Worm (Caenorhabditis elegans) whole organism, L3 larva: ENCODE data around the gene lgc-36.

Experiments used
- ZK546.5 ChIP-seq: sonication (generic microtip); optimal IDR thresholded peaks from 2 replicates; lab custom pipeline; 2017; ENCODE audit warnings: missing biosample characterization, missing genetic modification characterization
- aly-2 ChIP-seq: fragments of 150-350 bp; optimal IDR thresholded peaks from 2 replicates; lab custom pipeline; 2014; ENCODE audit warnings: missing biosample characterization, missing genetic modification characterization
- ama-1 ChIP-seq: fragments of 150-350 bp; optimal IDR thresholded peaks from 2 replicates; lab custom pipeline; 2018
- ceh-16 ChIP-seq: sonication (generic microtip); optimal IDR thresholded peaks from 2 replicates; lab custom pipeline; 2017; ENCODE audit warnings: missing biosample characterization, missing genetic modification characterization
- ceh-28 ChIP-seq: fragments of 150-350 bp; optimal IDR thresholded peaks from 2 replicates; lab custom pipeline; 2014; ENCODE audit warnings: missing biosample characterization, missing genetic modification reagents, missing genetic modification characterization
- ceh-82 ChIP-seq: fragments of 150-350 bp; optimal IDR thresholded peaks from 2 replicates; lab custom pipeline; 2014; ENCODE audit warnings: missing biosample characterization, missing genetic modification characterization
- ceh-9 ChIP-seq: sonication (generic microtip); optimal IDR thresholded peaks from 2 replicates; lab custom pipeline; 2018; ENCODE audit warnings: missing biosample characterization, missing genetic modification characterization
- daf-12 ChIP-seq: fragments of 150-350 bp; optimal IDR thresholded peaks from 2 replicates; lab custom pipeline; 2014; ENCODE audit warnings: missing biosample characterization, missing genetic modification reagents, missing genetic modification characterization
- egl-27 ChIP-seq: sonication (generic microtip); optimal IDR thresholded peaks from 4 replicates; lab custom pipeline; 2017; ENCODE audit warnings: missing biosample characterization, missing genetic modification reagents, missing genetic modification characterization
- egl-5 ChIP-seq: fragments of 150-350 bp; optimal IDR thresholded peaks from 2 replicates; lab custom pipeline; 2017; ENCODE audit warnings: missing biosample characterization, missing genetic modification reagents, missing genetic modification characterization, inconsistent platforms
- elt-1 ChIP-seq: fragments of 150-350 bp; optimal IDR thresholded peaks from 2 replicates; lab custom pipeline; 2014; ENCODE audit warnings: missing biosample characterization, missing genetic modification characterization
- elt-3 ChIP-seq, 3 experiments: fragments of 150-350 bp in 1 of 3; sonication (generic microtip) in 2 of 3; optimal IDR thresholded peaks; 2 replicates in 2 of 3; 4 replicates in 1 of 3; lab custom pipeline; 2014 to 2017; ENCODE audit warnings: missing biosample characterization in 3 of 3, missing genetic modification characterization in 3 of 3
- eor-1 ChIP-seq, 2 experiments: fragments of 150-350 bp; optimal IDR thresholded peaks; 2 replicates each; lab custom pipeline; 2014 to 2018; ENCODE audit warnings: missing biosample characterization in 2 of 2, missing genetic modification characterization in 2 of 2
- fkh-10 ChIP-seq: sonication (generic microtip); optimal IDR thresholded peaks from 2 replicates; lab custom pipeline; 2017; ENCODE audit warnings: missing biosample characterization, missing genetic modification reagents, missing genetic modification characterization
- fkh-2 ChIP-seq: fragments of 150-350 bp; optimal IDR thresholded peaks from 2 replicates; lab custom pipeline; 2014; ENCODE audit warnings: missing biosample characterization, missing genetic modification reagents, missing genetic modification characterization
- fos-1 ChIP-seq: fragments of 150-350 bp; optimal IDR thresholded peaks from 2 replicates; lab custom pipeline; 2014; ENCODE audit warnings: missing biosample characterization, missing genetic modification characterization
- jun-1 ChIP-seq: fragments of 150-350 bp; optimal IDR thresholded peaks from 2 replicates; lab custom pipeline; 2014; ENCODE audit warnings: missing biosample characterization, missing genetic modification reagents, missing genetic modification characterization
- lin-15B ChIP-seq: fragments of 150-350 bp; optimal IDR thresholded peaks from 2 replicates; lab custom pipeline; 2014; ENCODE audit warnings: missing biosample characterization, missing genetic modification characterization
- lsy-12 ChIP-seq: sonication (generic microtip); optimal IDR thresholded peaks from 2 replicates; lab custom pipeline; 2016; ENCODE audit warnings: mild to moderate bottlenecking, missing genetic modification characterization, missing compliant biosample characterization
- mdl-1 ChIP-seq: fragments of 150-350 bp; optimal IDR thresholded peaks from 2 replicates; lab custom pipeline; 2014; ENCODE audit warnings: missing biosample characterization, missing genetic modification characterization
- mml-1 ChIP-seq: fragments of 150-350 bp; sonication (generic microtip); optimal IDR thresholded peaks from 3 replicates; lab custom pipeline; 2014; ENCODE audit warnings: missing biosample characterization, missing genetic modification characterization
- nfya-1 ChIP-seq: sonication (generic microtip); optimal IDR thresholded peaks from 2 replicates; lab custom pipeline; 2017; ENCODE audit warnings: missing genetic modification characterization, mild to moderate bottlenecking, missing compliant biosample characterization, antibody characterized with exemption, moderate library complexity; ENCODE audit not compliant: insufficient read depth
- nhr-23 ChIP-seq: fragments of 150-350 bp; optimal IDR thresholded peaks from 2 replicates; lab custom pipeline; 2014; ENCODE audit warnings: missing biosample characterization, missing genetic modification reagents, missing genetic modification characterization
- nhr-237 ChIP-seq: fragments of 150-350 bp; optimal IDR thresholded peaks from 2 replicates; lab custom pipeline; 2014; ENCODE audit warnings: missing biosample characterization, missing genetic modification characterization
- nhr-25 ChIP-seq: sonication (generic microtip); optimal IDR thresholded peaks from 2 replicates; lab custom pipeline; 2017; ENCODE audit warnings: missing biosample characterization, missing genetic modification characterization
- nhr-43 ChIP-seq: sonication (generic microtip); optimal IDR thresholded peaks from 2 replicates; lab custom pipeline; 2016; ENCODE audit warnings: mild to moderate bottlenecking, missing genetic modification characterization, missing compliant biosample characterization; ENCODE audit not compliant: poor library complexity, severe bottlenecking
- nhr-76 ChIP-seq: fragments of 150-350 bp; sonication (generic microtip); optimal IDR thresholded peaks from 5 replicates; lab custom pipeline; 2014; ENCODE audit warnings: missing biosample characterization, missing genetic modification characterization
- nhr-77 ChIP-seq: fragments of 150-350 bp; optimal IDR thresholded peaks from 2 replicates; lab custom pipeline; 2014; ENCODE audit warnings: missing biosample characterization, missing genetic modification characterization
- pha-4 ChIP-seq: fragments of 150-350 bp; optimal IDR thresholded peaks from 2 replicates; lab custom pipeline; 2014; ENCODE audit warnings: missing biosample characterization, missing genetic modification reagents, missing genetic modification characterization
- pqm-1 ChIP-seq: fragments of 150-350 bp; optimal IDR thresholded peaks from 2 replicates; lab custom pipeline; 2017; ENCODE audit warnings: missing biosample characterization, missing genetic modification characterization, inconsistent platforms
- sea-2 ChIP-seq: fragments of 150-350 bp; sonication (generic microtip); optimal IDR thresholded peaks from 4 replicates; lab custom pipeline; 2014; ENCODE audit warnings: missing biosample characterization, missing genetic modification reagents, missing genetic modification characterization
- skn-1 ChIP-seq: fragments of 150-350 bp; optimal IDR thresholded peaks from 2 replicates; lab custom pipeline; 2014; ENCODE audit warnings: missing biosample characterization, missing genetic modification characterization
- snpc-4 ChIP-seq: fragments of 150-350 bp; optimal IDR thresholded peaks from 2 replicates; lab custom pipeline; 2014; ENCODE audit warnings: missing biosample characterization, missing genetic modification characterization
- tbx-2 ChIP-seq: sonication (generic microtip); optimal IDR thresholded peaks from 2 replicates; lab custom pipeline; 2016; ENCODE audit warnings: mild to moderate bottlenecking, missing genetic modification characterization, missing compliant biosample characterization
- unc-39 ChIP-seq: sonication (generic microtip); optimal IDR thresholded peaks from 4 replicates; lab custom pipeline; 2017; ENCODE audit warnings: missing biosample characterization, missing genetic modification characterization
- unc-62 ChIP-seq: fragments of 150-350 bp; sonication (generic microtip); optimal IDR thresholded peaks from 4 replicates; lab custom pipeline; 2014; ENCODE audit warnings: missing biosample characterization, missing genetic modification reagents, missing genetic modification characterization
- zag-1 ChIP-seq: fragments of 150-350 bp; optimal IDR thresholded peaks from 2 replicates; lab custom pipeline; 2014; ENCODE audit warnings: missing biosample characterization, missing genetic modification characterization
- ztf-11 ChIP-seq: fragments of 150-350 bp; optimal IDR thresholded peaks from 2 replicates; lab custom pipeline; 2014; ENCODE audit warnings: missing biosample characterization, missing genetic modification characterization
- ztf-4 ChIP-seq: fragments of 150-350 bp; optimal IDR thresholded peaks from 2 replicates; lab custom pipeline; 2014; ENCODE audit warnings: missing biosample characterization, missing genetic modification characterization

lgc-36 gene

DNA sequence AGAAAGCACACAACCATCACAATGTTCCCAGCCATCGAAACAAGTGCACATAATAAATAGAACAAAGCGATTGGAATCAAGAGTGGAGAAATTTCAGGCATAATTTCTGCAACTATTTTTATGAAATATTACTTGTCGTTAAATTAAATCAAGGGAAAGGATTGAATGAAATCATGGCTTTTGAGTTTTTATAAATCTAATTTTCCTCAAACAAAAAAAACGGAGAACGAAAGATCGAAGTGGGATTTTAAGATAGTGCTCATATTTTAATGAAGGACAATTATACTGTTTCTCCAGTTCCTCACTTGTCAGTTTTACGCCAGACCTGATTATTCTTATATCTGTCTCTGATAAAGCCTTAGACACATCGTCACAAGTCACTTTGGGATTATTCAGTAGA lies 6.4 kb downstream of the lgc-36 start, which contains the start of gene srsx-33:
Gene srsx-33 (minus strand): TSS at position 101 of the 400 bp plus-strand sequence.
- TF ChIP-seq eor-1 (tag; optimal IDR thresholded peaks at IDR 0.05; lab: Kevin White, UChicago) (no peak), ztf-11 (tag; lab: Kevin White, UChicago) (no peak), ceh-82 (no peak), pha-4 (tag; lab: Kevin White, UChicago) (no peak), daf-12 (tag; lab: Kevin White, UChicago) (no peak), skn-1 (tag; lab: Kevin White, UChicago) (no peak), unc-62 (GFP tag; lab: Kevin White, UChicago) (no peak), ZK546.5 (tag; lab: Kevin White, UChicago) (no peak), nhr-237 (tag; lab: Kevin White, UChicago) (no peak), nhr-23 (no peak), nhr-77 (tag; lab: Kevin White, UChicago) (no peak), pqm-1 (no peak), ceh-28 (tag; lab: Kevin White, UChicago) (no peak), aly-2 (tag; lab: Kevin White, UChicago) (no peak), lsy-12 (tag; lab: Kevin White, UChicago) (no peak), fkh-2 (tag; lab: Kevin White, UChicago) (no peak), nhr-43 (no peak), egl-27 (tag; lab: Kevin White, UChicago) (no peak), ceh-16 (tag; lab: Kevin White, UChicago) (no peak)

DNA sequence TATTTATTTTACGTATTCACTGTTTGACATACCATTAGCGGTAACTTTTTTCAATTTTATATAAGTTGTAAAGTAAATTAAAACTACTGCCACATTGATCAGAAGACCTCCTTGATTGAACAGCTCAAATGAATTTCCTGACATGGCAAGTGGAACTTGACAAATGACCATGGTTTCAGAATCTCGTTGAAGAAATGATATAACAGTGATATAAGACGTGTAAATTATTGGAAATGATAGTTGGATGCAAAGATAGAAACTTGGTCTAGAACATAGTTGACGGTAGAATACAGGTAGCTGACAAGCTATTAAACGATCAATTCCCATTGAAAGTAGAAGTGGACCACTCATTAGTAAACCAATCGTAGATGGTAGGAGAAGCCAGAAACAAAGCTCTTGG lies 7.0 kb downstream of the lgc-36 start:
- no peak for TF ChIP-seq ztf-4 (tag; lab: Kevin White, UChicago)
- no peak for TF ChIP-seq pha-4 (tag; lab: Kevin White, UChicago)
- TF ChIP-seq ceh-28 (tag; lab: Kevin White, UChicago), result no peak
- no peak for TF ChIP-seq elt-1
- TF ChIP-seq egl-5 (tag; lab: Kevin White, UChicago), result no peak
- no peak for TF ChIP-seq nhr-237 (tag; lab: Kevin White, UChicago)
- no peak for TF ChIP-seq sea-2
- TF ChIP-seq zag-1 (tag; lab: Kevin White, UChicago), result no peak
- TF ChIP-seq, all 47 proteins: peak for 0

DNA sequence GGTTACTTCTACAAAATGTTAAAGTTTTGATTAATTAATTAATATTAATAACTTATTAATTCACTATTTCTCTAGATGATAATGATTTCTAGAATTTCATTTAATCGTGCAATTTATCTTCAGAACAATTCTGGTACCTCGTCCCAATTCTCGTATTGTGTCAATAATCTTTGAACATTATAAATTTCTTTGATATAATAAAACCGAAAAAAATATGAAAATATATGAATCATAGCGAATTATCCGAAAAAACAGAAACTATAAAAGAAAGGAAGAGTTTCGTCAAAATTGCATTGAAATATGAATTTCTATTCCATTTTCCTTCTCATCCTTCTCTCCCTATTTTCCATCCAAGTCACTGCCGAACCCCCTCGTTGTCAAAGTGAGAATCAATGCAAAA lies 8.1 kb downstream of the lgc-36 start, which contains the start of gene T19B10.12:
Gene T19B10.12 (plus strand): TSS at position 301 of the 400 bp plus-strand sequence.
- no peak for TF ChIP-seq sea-2
- TF ChIP-seq unc-39 (tag; lab: Kevin White, UChicago), result no peak
- TF ChIP-seq nhr-77 (tag; lab: Kevin White, UChicago), result no peak
- TF ChIP-seq mdl-1, result no peak
- no peak for TF ChIP-seq nhr-25 (tag; lab: Kevin White, UChicago)
- TF ChIP-seq ceh-9 (tag; lab: Kevin White, UChicago), result no peak
- no peak for TF ChIP-seq elt-3 (tag; optimal IDR thresholded peaks at IDR 0.05; lab: Kevin White, UChicago)
- TF ChIP-seq mml-1, result no peak

DNA sequence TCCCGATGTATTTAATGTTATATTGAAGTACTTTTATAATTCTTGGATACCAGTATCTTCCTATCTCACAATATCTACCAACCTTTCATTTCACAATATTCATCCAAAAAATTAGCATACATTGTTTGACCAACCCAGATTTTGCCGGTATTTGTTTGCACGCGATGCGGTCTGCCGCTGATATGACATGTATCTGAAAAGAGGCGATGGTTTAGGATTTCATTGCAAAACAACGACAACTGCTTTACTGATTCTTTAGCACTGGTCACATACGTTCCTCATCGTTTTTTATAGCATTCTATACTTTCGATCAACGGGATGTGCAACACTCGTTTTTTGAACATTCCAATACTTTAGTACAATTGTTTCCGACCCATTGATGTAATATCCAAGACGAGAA lies 10.9 kb downstream of the lgc-36 start, which contains the start of gene mam-4:
Gene mam-4 (plus strand): TSS at position 301 of the 400 bp plus-strand sequence.
- no peak for TF ChIP-seq daf-12 (tag; lab: Kevin White, UChicago)
- TF ChIP-seq lin-15B (tag; lab: Kevin White, UChicago), result no peak
- no peak for TF ChIP-seq unc-62 (GFP tag; lab: Kevin White, UChicago)
- no peak for TF ChIP-seq fos-1 (tag; lab: Kevin White, UChicago)
- no peak for TF ChIP-seq nfya-1 (tag; lab: Kevin White, UChicago)

DNA sequence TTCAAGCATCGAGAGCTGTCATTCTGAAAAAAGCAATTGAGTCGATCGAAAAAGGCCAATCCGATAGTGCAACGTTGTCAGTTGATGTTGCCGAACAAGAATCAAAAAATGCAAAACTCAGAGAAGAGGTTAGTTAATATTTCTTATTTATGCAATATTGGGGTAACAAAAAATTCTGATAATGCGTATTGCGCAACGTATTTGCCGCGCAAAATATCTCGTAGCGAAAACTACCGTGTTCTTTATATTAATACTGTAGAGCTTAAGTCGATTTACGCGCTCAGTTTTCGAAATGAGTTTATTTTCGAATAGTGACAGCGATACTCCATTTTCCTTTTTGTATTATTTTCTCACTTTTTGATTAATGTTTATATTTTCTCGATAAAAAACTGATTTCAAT lies 13.8 kb downstream of the lgc-36 start:
- TF ChIP-seq nhr-76 (tag; lab: Kevin White, UChicago) (no peak), tbx-2 (tag; lab: Kevin White, UChicago) (no peak), mml-1 (no peak), ztf-11 (tag; lab: Kevin White, UChicago) (no peak), unc-62 (GFP tag; lab: Kevin White, UChicago) (no peak), ama-1 (lab: Kevin White, UChicago) (no peak), unc-39 (tag; lab: Kevin White, UChicago) (no peak), jun-1 (tag; lab: Kevin White, UChicago) (no peak), fkh-10 (GFP tag; lab: Kevin White, UChicago) (no peak), nhr-25 (tag; lab: Kevin White, UChicago) (no peak), aly-2 (tag; lab: Kevin White, UChicago) (no peak), pqm-1 (no peak), nhr-237 (tag; lab: Kevin White, UChicago) (no peak), lsy-12 (tag; lab: Kevin White, UChicago) (no peak), ceh-28 (tag; lab: Kevin White, UChicago) (no peak), mdl-1 (no peak), snpc-4 (tag; lab: Kevin White, UChicago) (no peak), egl-5 (tag; lab: Kevin White, UChicago) (no peak)
